Fruit fly (Drosophila melanogaster) whole organism, larva: ENCODE measurements around the gene CG16713.

ENCODE experiments used
- noc ChIP-seq: fragments of 200-800 bp; sonication (Bioruptor generic); optimal IDR thresholded peaks from 3 replicates; lab custom pipeline; 2019; ENCODE audit warnings: missing biosample characterization, mild to moderate bottlenecking, missing genetic modification characterization, moderate library complexity

Gene CG16713

DNA sequence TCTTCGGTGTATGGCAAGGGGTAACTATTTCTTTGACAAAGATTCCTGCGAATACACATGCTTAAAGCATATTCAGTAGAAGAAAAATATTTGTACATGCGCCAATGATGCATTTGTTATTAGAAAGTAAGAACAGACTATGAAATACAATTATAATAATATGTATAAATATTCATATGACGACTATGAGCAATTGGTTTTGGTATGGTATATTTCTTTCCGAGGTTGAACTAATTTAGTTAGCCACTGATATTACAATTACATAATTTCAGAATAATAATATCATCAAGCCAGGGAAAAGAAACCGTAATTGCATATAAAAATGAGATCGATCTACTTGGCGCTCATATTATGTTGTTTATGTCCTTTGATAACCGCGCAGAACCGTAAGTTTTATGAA lies 6.3 kb upstream of the CG16713 start, which contains the start of gene CG43145:
CG43145 (plus strand) TSS at position 301 of the 400 bp plus-strand sequence.
- no peak for TF ChIP-seq noc (tag; lab: Kevin White, UChicago)

DNA sequence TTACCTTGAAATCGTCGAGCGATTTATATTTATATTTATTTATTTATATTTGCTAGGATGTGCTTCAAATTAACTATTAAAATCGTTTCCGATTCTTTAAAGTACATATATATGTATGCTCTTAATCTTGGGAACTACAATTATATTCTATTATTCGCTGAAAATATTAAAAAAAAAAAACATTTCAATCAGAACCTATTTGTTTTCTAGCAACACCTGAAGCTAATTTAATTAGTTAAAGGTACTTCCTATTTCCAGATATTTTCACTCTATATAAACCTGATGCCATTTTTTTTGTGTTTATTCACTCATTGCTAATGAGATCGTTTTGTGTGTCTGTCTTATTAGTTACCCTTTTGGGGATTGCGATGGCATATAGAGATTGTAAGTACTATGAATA lies 5.8 kb upstream of the CG16713 start, which contains the start of gene CG42467:
CG42467 (plus strand) TSS at position 301 of the 400 bp plus-strand sequence.
- TF ChIP-seq noc (tag; lab: Kevin White, UChicago) = no peak

DNA sequence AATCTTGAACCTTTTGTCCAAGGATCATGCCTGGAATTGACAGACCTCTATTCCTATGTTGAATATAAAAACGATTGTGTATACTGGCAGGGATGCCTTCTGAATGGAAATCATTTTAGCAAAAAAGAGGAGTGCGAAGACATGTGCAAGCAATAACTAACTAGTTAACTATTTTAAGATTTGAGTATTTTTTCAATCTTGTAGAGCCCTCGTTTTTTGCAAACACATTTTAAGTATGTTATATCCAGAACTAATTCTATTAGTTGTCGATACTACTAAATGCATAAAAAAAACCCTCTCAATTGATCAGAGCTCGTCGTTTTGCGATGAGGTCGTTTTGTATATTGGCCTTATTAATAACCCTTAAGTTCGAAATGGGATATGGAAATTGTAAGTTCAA lies 5.2 kb upstream of the CG16713 start, which contains the start of gene Sfp24C1:
Sfp24C1 (plus strand) TSS at position 301 of the 400 bp plus-strand sequence.
- no peak for TF ChIP-seq noc (tag; lab: Kevin White, UChicago)

DNA sequence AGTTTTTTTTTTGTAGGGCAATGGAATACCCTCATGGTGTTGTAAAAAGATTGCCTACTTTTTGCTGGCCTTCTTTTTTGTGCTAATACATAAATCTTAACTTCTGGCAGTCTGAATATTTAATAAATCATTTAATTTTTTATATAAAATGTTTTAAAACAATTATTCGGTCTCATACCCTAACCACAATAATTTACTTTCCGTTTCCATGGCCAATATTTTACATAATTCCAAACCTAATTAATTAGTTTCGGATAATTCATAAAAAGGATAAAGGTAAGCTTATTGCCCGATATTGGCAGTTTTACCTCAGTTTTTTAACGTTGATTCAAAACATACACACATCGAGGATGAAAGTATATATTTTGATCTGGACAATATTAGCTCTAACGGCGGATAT lies 4.7 kb upstream of the CG16713 start, which contains the start of gene CG42465:
CG42465 (plus strand) TSS at position 301 of the 400 bp plus-strand sequence.
- TF ChIP-seq noc (tag; lab: Kevin White, UChicago) = no peak

DNA sequence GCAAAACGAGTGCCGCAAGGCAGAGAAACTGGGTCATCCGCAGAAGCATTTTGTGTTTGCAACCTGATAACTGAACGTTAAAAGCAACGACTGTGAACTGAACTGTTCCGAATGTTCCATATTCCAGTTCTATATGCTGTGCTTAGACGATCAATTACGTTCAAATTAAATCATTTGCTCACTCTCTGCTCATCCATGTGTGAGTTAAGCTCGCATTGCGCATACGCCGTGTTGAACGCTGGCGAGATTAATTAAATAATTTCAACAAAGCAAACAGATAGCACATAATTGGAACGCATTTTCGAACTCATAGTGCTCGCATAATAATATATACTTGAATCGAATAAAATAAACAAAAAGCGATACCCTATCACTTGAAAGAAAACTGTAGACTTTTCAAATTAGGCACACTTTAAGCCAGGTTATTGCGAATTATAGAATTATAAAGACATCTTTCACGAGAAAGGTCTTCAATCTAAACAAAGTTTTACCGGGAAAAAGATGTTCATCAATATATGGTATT lies 3.8 kb upstream of the CG16713 start, which contains the start of the genes CG10031 and CG42464:
CG10031 (minus strand) TSS at position 101 of the 523 bp plus-strand sequence.
CG42464 (plus strand) TSS at position 473 of the 523 bp plus-strand sequence.
- no peak for TF ChIP-seq noc (tag; lab: Kevin White, UChicago)

DNA sequence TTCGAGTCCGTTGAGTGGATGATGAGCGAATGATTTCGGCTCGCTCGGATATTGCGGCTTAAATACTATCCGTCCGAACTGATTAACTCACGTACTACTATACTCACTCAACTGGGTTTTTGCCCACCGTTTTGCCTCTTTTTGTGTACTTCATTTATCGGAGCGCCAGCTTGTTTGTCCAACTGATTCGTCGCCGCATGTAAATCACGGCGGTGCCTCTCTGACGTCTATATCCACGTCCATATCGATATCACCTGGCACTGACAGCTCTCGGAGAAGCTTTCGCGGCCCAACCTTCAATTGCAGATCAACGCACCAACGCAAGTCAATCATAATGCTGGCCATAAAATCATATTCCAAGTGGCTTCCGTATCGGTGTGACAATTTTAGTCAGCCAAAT lies 2.6 kb upstream of the CG16713 start, which contains the start of gene CG3604:
CG3604 (minus strand) TSS at position 101 of the 400 bp plus-strand sequence.
- TF ChIP-seq noc (tag; lab: Kevin White, UChicago) = no peak

DNA sequence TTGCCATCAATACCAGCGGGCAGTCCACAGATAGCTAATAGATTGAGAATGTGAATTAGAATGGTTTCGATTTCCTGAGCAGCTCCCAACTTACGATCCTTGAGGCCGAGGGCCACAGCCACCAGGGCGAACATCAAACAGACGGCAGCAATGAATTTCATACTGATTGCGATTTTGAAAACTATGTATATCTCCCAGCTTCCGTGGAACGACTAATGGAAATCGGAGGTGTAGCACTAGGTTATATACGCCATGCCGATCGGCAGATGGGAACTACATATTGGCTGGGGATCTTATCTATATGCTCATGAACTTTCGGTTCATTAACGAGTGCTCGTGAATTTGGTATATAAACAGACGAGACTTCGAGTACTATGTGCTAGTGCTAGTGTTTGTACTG lies 1.2 kb upstream of the CG16713 start, which contains the start of gene IM33:
IM33 (minus strand) TSS at position 221 of the 400 bp plus-strand sequence.
- TF ChIP-seq noc (tag; lab: Kevin White, UChicago) = peak; percentile 13

DNA sequence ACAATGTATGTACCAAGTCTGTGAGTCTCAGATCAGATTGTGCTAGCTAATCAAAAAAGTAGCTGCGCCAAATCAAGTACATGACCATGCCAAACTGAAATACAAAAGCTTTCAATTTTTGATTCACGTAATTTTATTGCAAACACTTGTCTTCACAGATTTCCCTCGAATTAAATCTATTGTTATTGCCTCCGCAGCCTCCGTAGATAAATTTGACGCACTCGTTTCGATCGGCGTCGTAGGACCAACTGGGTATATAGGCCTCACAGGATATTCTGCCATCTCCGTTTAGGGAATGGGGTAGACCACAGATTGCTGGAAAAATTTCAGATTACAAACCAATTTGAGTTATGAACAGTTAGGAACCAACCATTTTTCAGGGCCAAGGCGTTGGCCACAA lies 291 bp downstream of the CG16713 start, which contains the start of gene CG43165:
CG43165 (minus strand) TSS at position 101 of the 400 bp plus-strand sequence.
- no peak for TF ChIP-seq noc (tag; lab: Kevin White, UChicago)

DNA sequence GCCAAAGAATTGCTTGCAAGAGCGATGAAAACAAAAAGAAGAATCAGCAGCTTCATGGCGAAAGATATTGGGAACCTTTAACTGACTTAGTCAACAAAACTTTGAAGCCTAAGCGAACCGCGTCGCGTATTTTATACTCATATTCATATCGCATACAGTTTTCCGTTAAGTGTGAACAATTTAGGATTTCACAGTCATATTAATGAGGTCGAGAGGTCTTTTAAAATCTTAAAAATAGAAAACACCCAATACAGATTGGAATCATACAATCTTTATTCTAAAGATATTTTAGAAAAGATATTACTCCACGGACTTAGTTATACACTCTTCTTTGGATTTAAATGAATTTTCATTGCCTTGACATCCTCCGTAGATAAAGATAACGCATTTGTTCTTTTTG lies 1.4 kb downstream of the CG16713 start, which contains the start of gene Acp24A4:
Acp24A4 (minus strand) TSS at position 101 of the 400 bp plus-strand sequence.
- TF ChIP-seq noc (tag; lab: Kevin White, UChicago) = no peak

DNA sequence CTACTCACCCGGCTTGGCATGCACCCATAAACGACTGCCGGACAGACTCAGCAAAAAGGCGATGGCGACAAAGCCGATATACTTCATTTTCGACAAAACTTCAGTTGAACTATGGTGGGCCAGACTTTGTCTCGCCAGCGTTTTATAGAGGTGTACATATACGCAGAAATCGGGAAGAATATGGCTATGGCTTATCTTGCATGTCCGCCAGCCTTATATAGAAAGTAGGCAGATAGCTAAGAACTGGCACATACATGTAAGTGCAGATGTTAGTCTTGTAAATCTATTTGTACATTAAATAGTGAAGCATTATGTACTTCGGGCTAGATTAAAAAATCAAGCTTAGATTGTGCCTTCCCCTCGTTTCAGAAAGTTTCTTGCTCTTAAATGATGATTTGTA lies 2.1 kb downstream of the CG16713 start, which contains the start of gene CG3513:
CG3513 (minus strand) TSS at position 101 of the 400 bp plus-strand sequence.
- no peak for TF ChIP-seq noc (tag; lab: Kevin White, UChicago)

DNA sequence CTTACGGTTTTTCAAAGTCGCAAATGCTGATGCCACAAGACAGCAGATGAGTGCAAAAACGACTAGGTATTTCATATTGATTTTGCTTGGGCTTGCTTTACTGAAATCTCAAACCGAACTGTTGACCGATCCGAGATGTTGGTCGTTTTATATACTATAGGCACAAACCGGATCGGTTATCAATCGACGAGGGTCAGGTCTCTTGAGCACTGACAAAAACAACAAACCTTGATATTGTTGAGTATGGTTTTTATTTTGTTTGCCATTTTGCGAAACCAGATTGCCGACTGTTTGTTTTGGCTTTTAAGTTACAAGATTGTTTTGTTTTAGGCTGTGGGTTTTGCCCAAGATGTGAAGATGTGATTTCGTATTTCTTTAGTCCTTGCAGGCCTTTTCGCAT lies 2.7 kb downstream of the CG16713 start, which contains the start of gene CG16704:
CG16704 (minus strand) TSS at position 122 of the 400 bp plus-strand sequence.
- no peak for TF ChIP-seq noc (tag; lab: Kevin White, UChicago)

DNA sequence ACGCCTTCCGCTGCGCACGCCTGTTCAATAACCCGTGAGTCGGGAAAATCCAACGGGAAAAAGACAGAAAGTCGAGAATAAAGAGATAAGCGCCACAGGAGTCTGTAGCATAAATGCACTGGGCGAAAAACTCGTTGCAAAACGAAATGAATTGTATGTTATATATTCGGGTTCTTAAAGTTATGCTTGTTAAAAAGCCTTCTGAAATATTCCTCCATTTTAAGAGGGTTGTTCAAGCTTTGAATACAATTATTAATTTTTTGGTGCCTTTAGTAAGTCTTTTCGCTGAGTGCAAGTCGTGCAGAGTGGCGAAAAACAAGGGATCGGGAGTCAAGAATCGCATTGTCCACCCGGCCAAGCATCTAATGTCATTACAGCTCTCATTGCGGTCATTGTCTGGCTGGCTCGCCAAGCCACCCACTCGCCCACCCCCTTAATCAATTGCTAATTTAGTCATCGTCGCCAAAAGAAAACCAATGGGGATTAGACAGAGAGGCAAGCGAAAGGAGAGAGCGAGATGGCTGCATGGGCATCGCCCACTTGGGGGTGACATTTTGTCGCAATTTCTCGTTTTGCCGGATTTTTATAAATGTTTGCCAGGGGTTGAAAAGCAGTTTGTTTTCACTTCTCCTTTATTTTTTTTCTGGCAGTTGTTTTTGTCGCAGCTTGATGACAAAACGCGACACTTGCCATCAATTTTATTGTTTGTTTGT lies 9.9 kb downstream of the CG16713 start:
- no peak for TF ChIP-seq noc (tag; lab: Kevin White, UChicago)

DNA sequence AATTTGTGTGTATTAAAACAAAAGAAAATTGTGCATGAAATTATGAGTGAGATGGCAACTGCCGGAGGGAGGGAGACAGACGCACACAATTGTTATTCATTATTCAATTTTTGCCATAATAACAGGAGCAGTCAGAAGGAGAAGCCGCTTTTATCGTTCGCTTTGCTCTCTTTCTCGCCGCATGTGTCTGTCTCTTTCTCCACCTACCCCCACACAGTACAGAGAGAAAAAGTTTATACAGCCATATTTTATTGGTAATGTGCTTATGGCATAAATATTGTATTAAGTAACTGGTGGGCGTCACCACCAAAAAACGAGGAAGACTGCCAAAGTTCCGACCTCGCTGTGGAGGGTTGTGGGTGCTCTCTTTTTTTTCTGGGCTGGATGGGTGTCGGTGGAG lies 12.7 kb downstream of the CG16713 start:
- no peak for TF ChIP-seq noc (tag; lab: Kevin White, UChicago)

DNA sequence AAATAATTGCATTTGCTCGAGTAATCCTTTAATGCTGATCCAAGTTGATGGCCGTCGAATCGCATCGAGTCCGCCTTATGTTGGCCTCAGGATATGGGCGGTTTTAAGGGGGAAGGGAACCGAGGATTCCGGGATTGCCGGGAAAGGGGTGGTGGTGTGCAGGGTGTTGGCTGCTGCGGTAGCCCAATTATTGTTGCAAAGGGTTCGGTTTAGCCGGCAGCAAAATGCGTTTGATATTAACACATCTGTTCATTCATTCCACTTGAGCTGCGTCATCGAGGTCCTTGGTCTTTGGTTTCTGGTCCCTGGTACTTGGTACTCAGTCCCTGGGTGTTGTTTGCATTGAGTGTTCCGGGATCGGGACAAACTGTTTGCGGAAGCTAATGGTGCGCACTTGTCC lies 13.9 kb downstream of the CG16713 start:
- no peak for TF ChIP-seq noc (tag; lab: Kevin White, UChicago)

DNA sequence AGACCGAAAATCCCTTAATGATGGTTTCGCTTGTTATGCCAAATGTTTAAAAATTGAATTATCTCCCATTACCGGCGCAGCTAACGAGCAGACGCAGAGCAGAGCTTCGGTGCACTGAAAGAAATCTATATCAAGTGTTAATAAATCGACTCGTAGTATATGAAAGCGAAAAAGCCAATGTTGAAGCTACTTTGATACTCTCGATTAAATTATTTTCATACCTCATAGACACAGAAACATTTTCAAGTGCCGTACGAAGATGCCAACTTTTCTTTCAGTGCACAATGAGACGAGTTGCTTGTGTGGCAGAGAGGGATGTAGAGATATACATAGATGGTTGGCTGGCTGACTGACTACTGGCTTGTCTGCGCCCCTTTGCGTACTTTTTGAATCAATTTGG lies 19.4 kb downstream of the CG16713 start:
- TF ChIP-seq noc (tag; lab: Kevin White, UChicago) = no peak

DNA sequence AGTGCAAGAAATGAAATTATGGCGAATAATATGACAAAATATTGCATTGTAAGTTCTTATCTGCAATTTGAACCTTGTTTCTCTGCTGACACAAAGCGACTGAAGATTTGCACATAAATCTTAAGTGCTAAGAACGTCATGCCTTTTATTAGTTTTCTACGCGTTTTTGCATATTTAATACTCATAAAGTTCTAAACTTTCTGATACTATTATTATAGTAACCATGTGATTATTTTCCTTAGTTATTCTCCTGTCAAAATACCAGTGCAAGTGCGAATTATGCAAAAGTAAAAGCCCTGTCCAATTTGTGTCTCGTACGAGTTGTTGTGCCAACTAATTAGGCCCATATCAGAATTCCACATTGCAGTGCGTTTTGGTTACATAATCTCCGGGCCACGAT lies 24.7 kb downstream of the CG16713 start, which contains the start of gene Sfp24Bc:
Sfp24Bc (minus strand) TSS at position 101 of the 400 bp plus-strand sequence.
- no peak for TF ChIP-seq noc (tag; lab: Kevin White, UChicago)
